Fruit fly (Drosophila melanogaster): ENCODE results near the gene VhaAC39-2.

The VhaAC39-2 gene

DNA sequence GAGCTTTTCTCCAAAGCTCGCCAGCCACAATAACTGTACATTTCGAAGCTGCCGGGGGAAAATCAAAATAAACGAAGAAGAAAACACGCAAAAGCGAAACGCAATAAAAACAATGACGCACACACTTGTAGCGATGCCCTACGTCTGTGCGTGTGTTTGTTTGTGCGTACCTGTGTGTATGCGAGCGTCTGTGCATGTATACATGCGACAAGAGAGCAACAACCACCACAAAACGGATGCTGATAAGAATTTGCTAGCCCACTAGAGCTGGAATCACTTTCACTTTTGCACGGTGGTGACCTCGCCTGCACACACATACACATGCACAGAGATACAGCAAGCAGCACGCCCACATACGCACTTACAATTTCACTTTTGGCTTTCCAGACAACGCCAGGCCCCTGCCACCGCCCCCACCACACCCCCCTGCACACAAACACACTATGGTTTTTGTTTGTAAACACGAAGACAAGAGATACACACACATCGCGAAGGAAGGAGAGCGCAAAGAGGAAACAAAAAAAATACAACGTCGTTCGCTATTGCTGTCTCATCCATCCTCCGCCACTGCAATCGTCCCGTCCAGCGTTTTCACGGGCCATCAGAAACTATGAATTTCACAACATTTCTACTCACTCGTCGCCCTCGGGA is 2.1 kb downstream of the VhaAC39-2 start (continued):
- TF ChIP-seq Gug (GFP tag; IDR thresholded peaks at IDR 0.05) = no peak
- no peak for TF ChIP-seq CG32532 (GFP tag; IDR thresholded peaks at IDR 0.05)
- TF ChIP-seq ap (GFP tag; IDR thresholded peaks at IDR 0.05) = no peak
- peak; percentile 93 for TF ChIP-seq CG10543 (GFP tag; optimal IDR thresholded peaks at IDR 0.05)
- peak; percentile 2 for TF ChIP-seq lbe (GFP tag; optimal IDR thresholded peaks at IDR 0.05)
- TF ChIP-seq TFAM (GFP tag; optimal IDR thresholded peaks at IDR 0.05) = no peak
- peak; percentile 34 for TF ChIP-seq run (tag; optimal IDR thresholded peaks at IDR 0.05)
- no peak for TF ChIP-seq CG11695 (GFP tag; IDR thresholded peaks at IDR 0.05)
- TF ChIP-seq CG16863 (GFP tag; optimal IDR thresholded peaks at IDR 0.05) = no peak
- no peak for TF ChIP-seq CG12155 (GFP tag; optimal IDR thresholded peaks at IDR 0.05)
- TF ChIP-seq CG17568 (GFP tag; optimal IDR thresholded peaks at IDR 0.05) = no peak
- TF ChIP-seq nau (GFP tag; optimal IDR thresholded peaks at IDR 0.05) = peak; percentile 28
- peak; percentile 32 for TF ChIP-seq Hmr (GFP tag; optimal IDR thresholded peaks at IDR 0.05)
- no peak for TF ChIP-seq HLH4C (GFP tag; IDR thresholded peaks at IDR 0.05; ENCODE audit: partially characterized antibody)
- TF ChIP-seq ash1 (GFP tag; optimal IDR thresholded peaks at IDR 0.05) = no peak
- TF ChIP-seq tin (GFP tag; optimal IDR thresholded peaks at IDR 0.05) = no peak
- TF ChIP-seq CG31365 (tag; optimal IDR thresholded peaks at IDR 0.05) = no peak
- no peak for TF ChIP-seq gt (GFP tag; IDR thresholded peaks at IDR 0.05)
- TF ChIP-seq sisA (GFP tag; IDR thresholded peaks at IDR 0.05) = no peak
- TF ChIP-seq dysf (GFP tag; IDR thresholded peaks at IDR 0.05) = no peak
- no peak for TF ChIP-seq wek (GFP tag; optimal IDR thresholded peaks at IDR 0.05)
- TF ChIP-seq Awh (GFP tag; IDR thresholded peaks at IDR 0.05) = 0 out of 2 replicates have a peak, but pooled peaks have one; percentile 8
- peak; percentile 99 for TF ChIP-seq Blimp-1 (GFP tag; optimal IDR thresholded peaks at IDR 0.05)
- peak; percentile 56 for TF ChIP-seq YL-1 (GFP tag; optimal IDR thresholded peaks at IDR 0.05)
- TF ChIP-seq CG8281 (tag; optimal IDR thresholded peaks at IDR 0.05) = no peak
- TF ChIP-seq pum (GFP tag; optimal IDR thresholded peaks at IDR 0.05) = no peak
- no peak for TF ChIP-seq CG14710 (tag; optimal IDR thresholded peaks at IDR 0.05)
- TF ChIP-seq stwl (tag; optimal IDR thresholded peaks at IDR 0.05) = no peak
- TF ChIP-seq CG30403 (GFP tag; optimal IDR thresholded peaks at IDR 0.05) = no peak
- TF ChIP-seq Kr (GFP tag; optimal IDR thresholded peaks at IDR 0.05) = no peak
- no peak for TF ChIP-seq CG15269 (tag; optimal IDR thresholded peaks at IDR 0.05)
- TF ChIP-seq CG15514 (GFP tag; optimal IDR thresholded peaks at IDR 0.05) = peak; percentile 14
- peak; percentile 59 for TF ChIP-seq CG1832 (GFP tag; optimal IDR thresholded peaks at IDR 0.05)
- TF ChIP-seq hbn (GFP tag; IDR thresholded peaks at IDR 0.05; ENCODE audit: partially characterized antibody) = no peak; the same call in 1 of the 2 replicates
- no peak for TF ChIP-seq CG13424 (tag; optimal IDR thresholded peaks at IDR 0.05)
- peak; percentile 42 for TF ChIP-seq CG5180 (GFP tag; optimal IDR thresholded peaks at IDR 0.05)
- no peak for TF ChIP-seq H2.0 (GFP tag; IDR thresholded peaks at IDR 0.05)
- TF ChIP-seq dmrt99B (tag; optimal IDR thresholded peaks at IDR 0.05) = no peak
- TF ChIP-seq z (GFP tag; IDR thresholded peaks at IDR 0.05) = no peak
- no peak for TF ChIP-seq Ravus (GFP tag; IDR thresholded peaks at IDR 0.05)
- TF ChIP-seq CG14441 (GFP tag; IDR thresholded peaks at IDR 0.05) = no peak
- no peak for TF ChIP-seq B-H1 (GFP tag; IDR thresholded peaks at IDR 0.05)
- no peak for TF ChIP-seq unpg (GFP tag; optimal IDR thresholded peaks at IDR 0.05)
- TF ChIP-seq CG12744 (GFP tag; optimal IDR thresholded peaks at IDR 0.05) = no peak
- TF ChIP-seq CG9876 (GFP tag; optimal IDR thresholded peaks at IDR 0.05) = no peak
- no peak for TF ChIP-seq CG9609 (GFP tag; optimal IDR thresholded peaks at IDR 0.05)
- TF ChIP-seq ase (GFP tag; IDR thresholded peaks at IDR 0.05) = no peak
- TF ChIP-seq CG32767 (GFP tag; IDR thresholded peaks at IDR 0.05) = peak; percentile 99
- no peak for TF ChIP-seq Xbp1 (GFP tag; optimal IDR thresholded peaks at IDR 0.05)
- TF ChIP-seq CG9797 (GFP tag; optimal IDR thresholded peaks at IDR 0.05) = no peak

Data from whole organism, embryonic.